Worm (Caenorhabditis elegans) whole organism, young adult: ENCODE data around the gene miz-1.

ENCODE experiments used
- F23B12.7 ChIP-seq: sonication (generic microtip); optimal IDR thresholded peaks from 2 replicates; lab custom pipeline; 2017; ENCODE audit warnings: missing genetic modification characterization, mild to moderate bottlenecking, missing compliant biosample characterization, antibody characterized with exemption, moderate library complexity; ENCODE audit not compliant: insufficient read depth
- F33H1.4 ChIP-seq: fragments of 200-800 bp; sonication (Bioruptor generic); IDR thresholded peaks from 2 replicates; pipeline ENCODE4 v1.3.6; 2022; ENCODE audit warnings: missing genetic modification reagents, missing genetic modification characterization, missing compliant biosample characterization
- F37B4.10 ChIP-seq: fragments of 200-800 bp; sonication (Bioruptor generic); IDR thresholded peaks from 2 replicates; pipeline ENCODE4 v1.3.6; 2022; ENCODE audit warnings: missing genetic modification characterization, missing compliant biosample characterization
- F39B2.1 ChIP-seq: fragments of 200-800 bp; sonication (Bioruptor generic); IDR thresholded peaks from 2 replicates; pipeline ENCODE4 v1.3.6; 2022; ENCODE audit warnings: missing genetic modification reagents, missing genetic modification characterization, missing compliant biosample characterization
- F52B5.7 ChIP-seq: sonication (generic microtip); optimal IDR thresholded peaks from 2 replicates; lab custom pipeline; 2016; ENCODE audit warnings: mild to moderate bottlenecking, missing genetic modification characterization, missing compliant biosample characterization
- F55B11.4 ChIP-seq: sonication (generic microtip); optimal IDR thresholded peaks from 2 replicates; lab custom pipeline; 2016; ENCODE audit warnings: missing compliant biosample characterization, missing genetic modification characterization, borderline replicate concordance; ENCODE audit not compliant: insufficient read depth
- F57A8.1 ChIP-seq: fragments of 200-800 bp; sonication (Bioruptor generic); optimal IDR thresholded peaks from 2 replicates; lab custom pipeline; 2018; ENCODE audit warnings: mild to moderate bottlenecking, missing genetic modification characterization, moderate library complexity, missing compliant biosample characterization
- K11D2.4 ChIP-seq: fragments of 200-800 bp; sonication (Bioruptor generic); IDR thresholded peaks from 2 replicates; pipeline ENCODE4 v1.3.6; 2022; ENCODE audit warnings: missing genetic modification reagents, missing genetic modification characterization, missing compliant biosample characterization
- T26A5.8 ChIP-seq: sonication (generic microtip); optimal IDR thresholded peaks from 2 replicates; lab custom pipeline; 2016; ENCODE audit warnings: missing genetic modification characterization, missing compliant biosample characterization
- Y53G8AR.9 ChIP-seq: fragments of 200-800 bp; sonication (Bioruptor generic); conservative IDR thresholded peaks from 2 replicates; pipeline ENCODE4 v1.3.6; 2022; ENCODE audit warnings: missing genetic modification reagents, missing genetic modification characterization, missing compliant biosample characterization
- Y56A3A.18 ChIP-seq: fragments of 200-800 bp; sonication (Bioruptor generic); IDR thresholded peaks from 2 replicates; pipeline ENCODE4 v1.3.6; 2022; ENCODE audit warnings: missing genetic modification reagents, missing genetic modification characterization, missing compliant biosample characterization
- ZK185.1 ChIP-seq: sonication (generic microtip); optimal IDR thresholded peaks from 2 replicates; lab custom pipeline; 2016; ENCODE audit warnings: mild to moderate bottlenecking, missing genetic modification characterization, missing compliant biosample characterization; ENCODE audit not compliant: poor library complexity, severe bottlenecking
- attf-3 ChIP-seq: fragments of 200-800 bp; sonication (Bioruptor generic); conservative IDR thresholded peaks from 2 replicates; pipeline ENCODE4 v1.3.6; 2022; ENCODE audit warnings: missing genetic modification reagents, missing genetic modification characterization, missing compliant biosample characterization
- attf-5 ChIP-seq: fragments of 200-800 bp; sonication (Bioruptor generic); optimal IDR thresholded peaks from 2 replicates; lab custom pipeline; 2018; ENCODE audit warnings: mild to moderate bottlenecking, missing genetic modification characterization, missing compliant biosample characterization
- attf-6 ChIP-seq: fragments of 200-800 bp; sonication (Bioruptor generic); IDR thresholded peaks from 2 replicates; pipeline ENCODE4 v1.3.6; 2022; ENCODE audit warnings: missing genetic modification reagents, missing genetic modification characterization, missing compliant biosample characterization
- bed-1 ChIP-seq: fragments of 200-800 bp; sonication (Bioruptor generic); IDR thresholded peaks from 2 replicates; pipeline ENCODE4 v1.3.6; 2022; ENCODE audit warnings: missing genetic modification reagents, missing genetic modification characterization, missing compliant biosample characterization
- bed-2 ChIP-seq: fragments of 200-800 bp; sonication (Bioruptor generic); IDR thresholded peaks from 2 replicates; pipeline ENCODE4 v1.3.6; 2022; ENCODE audit warnings: missing genetic modification reagents, missing genetic modification characterization, missing compliant biosample characterization
- cebp-1 ChIP-seq, 2 experiments: fragments of 200-800 bp in 1 of 2; sonication (Bioruptor generic) in 1 of 2; sonication (generic microtip) in 1 of 2; IDR thresholded peaks in 1 of 2; optimal IDR thresholded peaks in 1 of 2; 2 replicates each; pipeline versions ENCODE4 v1.3.6 to Lab custom; 2017 to 2022; ENCODE audit warnings: missing compliant biosample characterization in 2 of 2, missing genetic modification characterization in 2 of 2, mild to moderate bottlenecking in 1 of 2, missing genetic modification reagents in 1 of 2, moderate library complexity in 1 of 2
- ceh-100 ChIP-seq: fragments of 200-800 bp; sonication (Bioruptor generic); IDR thresholded peaks from 2 replicates; pipeline ENCODE4 v1.3.6; 2022; ENCODE audit warnings: missing genetic modification reagents, missing genetic modification characterization, missing compliant biosample characterization
- ceh-27 ChIP-seq: fragments of 200-800 bp; sonication (Bioruptor generic); optimal IDR thresholded peaks from 2 replicates; lab custom pipeline; 2018; ENCODE audit warnings: mild to moderate bottlenecking, missing genetic modification characterization, moderate library complexity, missing compliant biosample characterization
- ceh-40 ChIP-seq: fragments of 200-800 bp; sonication (Bioruptor generic); IDR thresholded peaks from 2 replicates; pipeline ENCODE4 v1.3.6; 2022; ENCODE audit warnings: missing genetic modification characterization, missing compliant biosample characterization
- ceh-79 ChIP-seq: sonication (generic microtip); optimal IDR thresholded peaks from 2 replicates; lab custom pipeline; 2017; ENCODE audit warnings: mild to moderate bottlenecking, missing genetic modification characterization, missing compliant biosample characterization
- ceh-91 ChIP-seq: fragments of 200-800 bp; sonication (Bioruptor generic); IDR thresholded peaks from 2 replicates; pipeline ENCODE4 v1.3.6; 2022; ENCODE audit warnings: missing genetic modification reagents, missing genetic modification characterization, missing compliant biosample characterization
- chd-7 ChIP-seq: sonication (generic microtip); optimal IDR thresholded peaks from 2 replicates; lab custom pipeline; 2016; ENCODE audit warnings: mild to moderate bottlenecking, missing genetic modification characterization, moderate library complexity, missing compliant biosample characterization
- efl-1 ChIP-seq: fragments of 150-350 bp; optimal IDR thresholded peaks from 2 replicates; lab custom pipeline; 2014; ENCODE audit warnings: missing biosample characterization, missing genetic modification reagents, missing genetic modification characterization
- egl-18 ChIP-seq: fragments of 200-800 bp; sonication (Bioruptor generic); IDR thresholded peaks from 2 replicates; pipeline ENCODE4 v1.3.6; 2022; ENCODE audit warnings: missing genetic modification reagents, missing genetic modification characterization, missing compliant biosample characterization
- egrh-3 ChIP-seq: fragments of 200-800 bp; sonication (Bioruptor generic); IDR thresholded peaks from 2 replicates; pipeline ENCODE4 v1.3.6; 2022; ENCODE audit warnings: missing genetic modification reagents, missing genetic modification characterization, missing compliant biosample characterization
- ekl-4 ChIP-seq: fragments of 200-800 bp; sonication (Bioruptor generic); IDR thresholded peaks from 2 replicates; pipeline ENCODE4 v1.3.6; 2022; ENCODE audit warnings: missing genetic modification reagents, missing genetic modification characterization, missing compliant biosample characterization
- fkh-3 ChIP-seq: sonication (generic microtip); optimal IDR thresholded peaks from 2 replicates; lab custom pipeline; 2016; ENCODE audit warnings: mild to moderate bottlenecking, missing genetic modification characterization, missing compliant biosample characterization
- hlh-26 ChIP-seq: fragments of 200-800 bp; sonication (Bioruptor generic); conservative IDR thresholded peaks from 2 replicates; pipeline ENCODE4 v1.3.6; 2022; ENCODE audit warnings: missing genetic modification reagents, missing genetic modification characterization, missing compliant biosample characterization
- hmg-1.2 ChIP-seq: fragments of 200-800 bp; sonication (Bioruptor generic); IDR thresholded peaks from 2 replicates; pipeline ENCODE4 v1.3.6; 2022; ENCODE audit warnings: missing genetic modification reagents, missing genetic modification characterization, missing compliant biosample characterization
- hmg-20 ChIP-seq: fragments of 200-800 bp; sonication (Bioruptor generic); IDR thresholded peaks from 2 replicates; pipeline ENCODE4 v1.3.6; 2022; ENCODE audit warnings: missing genetic modification reagents, missing genetic modification characterization, missing compliant biosample characterization
- let-526 ChIP-seq: fragments of 200-800 bp; sonication (Bioruptor generic); IDR thresholded peaks from 2 replicates; pipeline ENCODE4 v1.3.6; 2022; ENCODE audit warnings: missing genetic modification reagents, missing genetic modification characterization, missing compliant biosample characterization
- lin-40 ChIP-seq: sonication (generic microtip); optimal IDR thresholded peaks from 2 replicates; lab custom pipeline; 2016; ENCODE audit warnings: missing genetic modification characterization, mild to moderate bottlenecking, missing compliant biosample characterization, missing genotype, missing genetic modification reagents
- lir-1 ChIP-seq: fragments of 200-800 bp; sonication (Bioruptor generic); conservative IDR thresholded peaks from 2 replicates; pipeline ENCODE4 v1.3.6; 2022; ENCODE audit warnings: missing genetic modification reagents, missing genetic modification characterization, missing compliant biosample characterization
- madf-10 ChIP-seq: sonication (generic microtip); optimal IDR thresholded peaks from 2 replicates; lab custom pipeline; 2016; ENCODE audit warnings: mild to moderate bottlenecking, missing genetic modification characterization, missing compliant biosample characterization
- nfya-1 ChIP-seq: sonication (generic microtip); optimal IDR thresholded peaks from 2 replicates; lab custom pipeline; 2017; ENCODE audit warnings: antibody characterized with exemption, missing compliant biosample characterization, missing genetic modification characterization, borderline replicate concordance; ENCODE audit not compliant: insufficient read depth
- pbrm-1 ChIP-seq: fragments of 200-800 bp; sonication (Bioruptor generic); IDR thresholded peaks from 2 replicates; pipeline ENCODE4 v1.3.6; 2022; ENCODE audit warnings: missing genetic modification reagents, missing genetic modification characterization, missing compliant biosample characterization
- rec-8 ChIP-seq, 2 experiments: sonication (generic microtip); optimal IDR thresholded peaks; 2 replicates each; lab custom pipeline; 2016; ENCODE audit warnings: mild to moderate bottlenecking in 2 of 2, missing genetic modification characterization in 2 of 2, missing genetic modification reagents in 2 of 2, missing genotype in 2 of 2, missing biosample characterization in 1 of 2, missing compliant biosample characterization in 1 of 2, moderate library complexity in 1 of 2
- rpc-1 ChIP-seq, 2 experiments: fragments of 150-350 bp in 1 of 2; sonication (generic microtip) in 1 of 2; optimal IDR thresholded peaks; 2 replicates each; lab custom pipeline; 2014 to 2018; ENCODE audit warnings: missing biosample characterization in 1 of 2, missing genetic modification characterization in 1 of 2, missing genetic modification reagents in 1 of 2, missing genotype in 1 of 2
- sdz-38 ChIP-seq: sonication (generic microtip); optimal IDR thresholded peaks from 2 replicates; lab custom pipeline; 2016; ENCODE audit warnings: missing genotype, missing genetic modification characterization, missing compliant biosample characterization
- sea-2 ChIP-seq: fragments of 200-800 bp; sonication (Bioruptor generic); IDR thresholded peaks from 2 replicates; pipeline ENCODE4 v1.3.6; 2022; ENCODE audit warnings: missing genetic modification characterization, missing compliant biosample characterization
- snpc-1.3 ChIP-seq: sonication (generic microtip); optimal IDR thresholded peaks from 2 replicates; lab custom pipeline; 2017; ENCODE audit warnings: missing genetic modification characterization, mild to moderate bottlenecking, missing compliant biosample characterization, antibody characterized with exemption, moderate library complexity, missing genotype, missing genetic modification reagents; ENCODE audit not compliant: insufficient read depth
- snpc-3.4 ChIP-seq: sonication (generic microtip); optimal IDR thresholded peaks from 2 replicates; lab custom pipeline; 2017; ENCODE audit warnings: missing genetic modification characterization, mild to moderate bottlenecking, missing compliant biosample characterization, antibody characterized with exemption, moderate library complexity, missing genotype, missing genetic modification reagents
- tbp1 ChIP-seq: fragments of 200-800 bp; sonication (Bioruptor generic); optimal IDR thresholded peaks from 2 replicates; lab custom pipeline; 2018; ENCODE audit warnings: mild to moderate bottlenecking, missing genetic modification characterization, missing compliant biosample characterization
- unc-130 ChIP-seq: sonication (generic microtip); optimal IDR thresholded peaks from 2 replicates; lab custom pipeline; 2016; ENCODE audit warnings: missing genetic modification reagents, missing genetic modification characterization, missing compliant biosample characterization
- zfh-2 ChIP-seq: fragments of 200-800 bp; sonication (Bioruptor generic); conservative IDR thresholded peaks from 2 replicates; pipeline ENCODE4 v1.3.6; 2022; ENCODE audit warnings: missing genetic modification reagents, missing genetic modification characterization, missing compliant biosample characterization

The miz-1 gene

DNA sequence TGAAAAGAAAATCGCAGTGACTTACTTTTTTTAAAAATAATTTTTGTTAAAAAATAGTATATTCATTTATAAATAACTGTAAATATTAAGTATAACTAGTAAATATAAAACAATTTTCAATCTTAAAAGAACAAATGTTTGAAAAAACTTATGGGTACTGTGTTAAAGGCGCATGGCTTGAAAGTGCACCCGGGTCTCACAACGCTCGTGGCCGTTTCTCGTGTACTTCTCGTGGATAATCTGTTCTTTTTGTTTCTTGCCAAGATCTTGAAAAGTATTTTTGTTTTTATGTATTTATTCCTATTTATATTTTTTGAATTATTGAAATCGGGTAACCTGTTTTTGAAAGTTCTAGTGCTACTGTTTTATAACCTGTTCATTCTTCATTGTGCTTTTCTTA is 46.1 kb upstream of the miz-1 start (continued):
- no peak for TF ChIP-seq ZK185.1
- TF ChIP-seq ceh-40 (GFP tag; lab: Robert Waterston, UW) = no peak
- no peak for TF ChIP-seq lin-40 (tag; lab: Kevin White, UChicago)
- TF ChIP-seq attf-3 (GFP tag; lab: Robert Waterston, UW) = peak; percentile 60; the same call in 1 of the 2 replicates
- TF ChIP-seq attf-5 (GFP tag; lab: Kevin White, UChicago) = no peak
- TF ChIP-seq rec-8 (tag; optimal IDR thresholded peaks at IDR 0.05; lab: Kevin White, UChicago) = no peak
- no peak for TF ChIP-seq hmg-20 (GFP tag; lab: Robert Waterston, UW)
- TF ChIP-seq tbp1 (GFP tag; lab: Kevin White, UChicago) = no peak
- TF ChIP-seq snpc-3.4 = peak; percentile 40
- no peak for TF ChIP-seq nfya-1 (tag; lab: Kevin White, UChicago)
- no peak for TF ChIP-seq hlh-26 (GFP tag; lab: Robert Waterston, UW)
- peak; percentile 41 for TF ChIP-seq unc-130
- TF ChIP-seq Y53G8AR.9 (GFP tag; lab: Robert Waterston, UW) = no peak
- TF ChIP-seq ceh-91 (GFP tag; lab: Robert Waterston, UW) = peak; percentile 29; the same call in 1 of the 2 replicates
- TF ChIP-seq F37B4.10 (GFP tag; lab: Robert Waterston, UW) = no peak
- peak; percentile 60 for TF ChIP-seq snpc-1.3 (tag; lab: Kevin White, UChicago)
- TF ChIP-seq F55B11.4 (tag; lab: Kevin White, UChicago) = no peak
- no peak for TF ChIP-seq fkh-3 (tag; lab: Kevin White, UChicago)
- TF ChIP-seq Y56A3A.18 (GFP tag; lab: Robert Waterston, UW) = no peak
- no peak for TF ChIP-seq ceh-79
- peak; percentile 16 for TF ChIP-seq efl-1 (GFP tag; lab: Kevin White, UChicago)
- TF ChIP-seq pbrm-1 (GFP tag; lab: Robert Waterston, UW) = no peak
- no peak for TF ChIP-seq K11D2.4
- TF ChIP-seq F23B12.7 (tag; lab: Kevin White, UChicago) = peak; percentile 37
- no peak for TF ChIP-seq F52B5.7
- TF ChIP-seq zfh-2 (GFP tag; lab: Robert Waterston, UW) = no peak
- TF ChIP-seq hmg-1.2 (GFP tag; lab: Robert Waterston, UW) = no peak
- no peak for TF ChIP-seq egl-18
- no peak for TF ChIP-seq lir-1 (GFP tag; lab: Robert Waterston, UW)
- TF ChIP-seq ceh-27 (GFP tag; lab: Kevin White, UChicago) = no peak
- TF ChIP-seq rpc-1 (optimal IDR thresholded peaks at IDR 0.05; lab: Kevin White, UChicago) = no peak
- TF ChIP-seq rpc-1 (tag; optimal IDR thresholded peaks at IDR 0.05; lab: Kevin White, UChicago) = no peak
- TF ChIP-seq attf-6 (GFP tag; lab: Robert Waterston, UW) = 0 out of 2 replicates have a peak, but pooled peaks have one; percentile 30
- no peak for TF ChIP-seq F39B2.1 (GFP tag; lab: Robert Waterston, UW)
- no peak for TF ChIP-seq cebp-1 (GFP tag; IDR thresholded peaks at IDR 0.05; lab: Robert Waterston, UW)
- TF ChIP-seq cebp-1 (tag; optimal IDR thresholded peaks at IDR 0.05; lab: Kevin White, UChicago) = no peak
- TF ChIP-seq sea-2 (GFP tag; lab: Robert Waterston, UW) = no peak
- TF ChIP-seq F33H1.4 = peak; percentile 95
- no peak for TF ChIP-seq sdz-38 (tag; lab: Kevin White, UChicago)
- no peak for TF ChIP-seq chd-7
- TF ChIP-seq bed-2 (GFP tag; lab: Robert Waterston, UW) = no peak
- TF ChIP-seq ekl-4 = no peak
- no peak for TF ChIP-seq egrh-3 (GFP tag; lab: Robert Waterston, UW)
- TF ChIP-seq bed-1 (GFP tag; lab: Robert Waterston, UW) = no peak
- TF ChIP-seq madf-10 (tag; lab: Kevin White, UChicago) = no peak
- TF ChIP-seq ceh-100 = no peak
- no peak for TF ChIP-seq let-526 (GFP tag; lab: Robert Waterston, UW)
- TF ChIP-seq F57A8.1 = no peak
- no peak for TF ChIP-seq T26A5.8 (tag; lab: Kevin White, UChicago)
